Fruit fly (Drosophila melanogaster) whole organism, embryonic: ENCODE results near the gene Alg9.

Experiments
- CG11560 ChIP-seq: fragments of 200-800 bp; sonication (Bioruptor generic); IDR thresholded peaks from 3 replicates; pipeline ENCODE4 v1.3.6; 2022; ENCODE audit warnings: missing biosample characterization, missing genetic modification characterization
- CG11695 ChIP-seq: fragments of 200-800 bp; sonication (Bioruptor generic); IDR thresholded peaks from 3 replicates; pipeline ENCODE4 v1.3.6; 2022; ENCODE audit warnings: missing biosample characterization, missing genetic modification characterization
- CG14667 ChIP-seq: fragments of 200-800 bp; sonication (Bioruptor generic); IDR thresholded peaks from 2 replicates; pipeline ENCODE4 v1.3.6; 2022; ENCODE audit warnings: missing biosample characterization, missing genetic modification characterization
- CG1529 ChIP-seq: fragments of 200-800 bp; sonication (Bioruptor generic); optimal IDR thresholded peaks from 3 replicates; lab custom pipeline; 2018; ENCODE audit warnings: missing biosample characterization, missing genetic modification characterization
- CG16813 ChIP-seq: fragments of 200-800 bp; sonication (Bioruptor generic); IDR thresholded peaks from 3 replicates; pipeline ENCODE4 v1.3.6; 2022; ENCODE audit warnings: missing biosample characterization, missing genetic modification characterization; ENCODE audit not compliant: partially characterized antibody
- CG18476 ChIP-seq: fragments of 200-800 bp; sonication (Bioruptor generic); optimal IDR thresholded peaks from 2 replicates; lab custom pipeline; 2016; ENCODE audit warnings: missing biosample characterization, mild to moderate bottlenecking, missing genetic modification characterization
- CG18619 ChIP-seq: fragments of 200-800 bp; sonication (Bioruptor generic); optimal IDR thresholded peaks from 3 replicates; lab custom pipeline; 2017; ENCODE audit warnings: missing biosample characterization, mild to moderate bottlenecking, missing genetic modification characterization
- CG2712 ChIP-seq: fragments of 200-800 bp; optimal IDR thresholded peaks from 3 replicates; lab custom pipeline; 2019; ENCODE audit warnings: missing biosample characterization, mild to moderate bottlenecking, missing genetic modification characterization, moderate library complexity
- CG30431 ChIP-seq: fragments of 200-800 bp; sonication (Bioruptor generic); optimal IDR thresholded peaks from 2 replicates; lab custom pipeline; 2017; ENCODE audit warnings: missing biosample characterization, missing genetic modification characterization
- CG3838 ChIP-seq: fragments of 200-800 bp; sonication (Bioruptor generic); optimal IDR thresholded peaks from 3 replicates; lab custom pipeline; 2016; ENCODE audit warnings: missing biosample characterization, missing genetic modification characterization
- CG4424 ChIP-seq: fragments of 200-800 bp; sonication (Bioruptor generic); optimal IDR thresholded peaks from 3 replicates; lab custom pipeline; 2016; ENCODE audit warnings: missing biosample characterization, missing genetic modification characterization
- CG4730 ChIP-seq: fragments of 200-800 bp; sonication (Bioruptor generic); IDR thresholded peaks from 2 replicates; pipeline ENCODE4 v1.3.6; 2022; ENCODE audit warnings: missing biosample characterization, missing genetic modification characterization
- CG4820 ChIP-seq: fragments of 200-800 bp; sonication (Bioruptor generic); optimal IDR thresholded peaks from 3 replicates; lab custom pipeline; 2016; ENCODE audit warnings: missing biosample characterization, missing genetic modification characterization
- CG6272 ChIP-seq: fragments of 200-800 bp; sonication (Bioruptor generic); IDR thresholded peaks from 2 replicates; pipeline ENCODE4 v1.3.6; 2022; ENCODE audit warnings: missing biosample characterization, missing genetic modification characterization
- CG6854 ChIP-seq: fragments of 200-800 bp; sonication (Bioruptor generic); optimal IDR thresholded peaks from 3 replicates; lab custom pipeline; 2017; ENCODE audit warnings: missing biosample characterization, mild to moderate bottlenecking, missing genetic modification characterization
- CG7271 ChIP-seq: fragments of 200-800 bp; sonication (Bioruptor generic); optimal IDR thresholded peaks from 2 replicates; lab custom pipeline; 2018; ENCODE audit warnings: missing biosample characterization, mild to moderate bottlenecking, missing genetic modification characterization, moderate library complexity
- CG7556 ChIP-seq: fragments of 200-800 bp; sonication (Bioruptor generic); optimal IDR thresholded peaks from 2 replicates; lab custom pipeline; 2017; ENCODE audit warnings: missing biosample characterization, mild to moderate bottlenecking, missing genetic modification characterization
- CG7786 ChIP-seq: fragments of 200-800 bp; sonication (Bioruptor generic); optimal IDR thresholded peaks from 2 replicates; lab custom pipeline; 2016; ENCODE audit warnings: missing biosample characterization, missing genetic modification characterization
- CG8478 ChIP-seq: fragments of >200 bp; optimal IDR thresholded peaks from 2 replicates; lab custom pipeline; 2018
- Camta ChIP-seq: fragments of 200-800 bp; sonication (Bioruptor generic); optimal IDR thresholded peaks from 2 replicates; lab custom pipeline; 2016; ENCODE audit warnings: missing biosample characterization, missing genetic modification characterization
- Dp ChIP-seq: fragments of 200-800 bp; sonication (Bioruptor generic); optimal IDR thresholded peaks from 2 replicates; lab custom pipeline; 2018; ENCODE audit warnings: missing biosample characterization, mild to moderate bottlenecking, missing genetic modification characterization, moderate library complexity
- HLHmδ ChIP-seq: fragments of 200-800 bp; sonication (Bioruptor generic); optimal IDR thresholded peaks from 2 replicates; lab custom pipeline; 2018; ENCODE audit warnings: missing biosample characterization, mild to moderate bottlenecking, missing genetic modification characterization, moderate library complexity
- Hsf ChIP-seq: fragments of 200-800 bp; sonication (Bioruptor generic); optimal IDR thresholded peaks from 3 replicates; lab custom pipeline; 2016; ENCODE audit warnings: missing biosample characterization, missing genetic modification characterization
- Jarid2 ChIP-seq: fragments of 200-800 bp; sonication (Bioruptor generic); optimal IDR thresholded peaks from 3 replicates; lab custom pipeline; 2017; ENCODE audit warnings: mild to moderate bottlenecking, missing biosample characterization, missing genetic modification reagents, missing genetic modification characterization
- Mad ChIP-seq: fragments of 200-800 bp; sonication (Bioruptor generic); optimal IDR thresholded peaks from 2 replicates; lab custom pipeline; 2016; ENCODE audit warnings: missing biosample characterization, missing genetic modification characterization
- Mrtf ChIP-seq: fragments of 200-800 bp; sonication (Bioruptor generic); IDR thresholded peaks from 3 replicates; pipeline ENCODE4 v1.3.6; 2022; ENCODE audit warnings: missing biosample characterization, missing genetic modification characterization
- NfI ChIP-seq: fragments of 200-800 bp; sonication (Bioruptor generic); optimal IDR thresholded peaks from 3 replicates; lab custom pipeline; 2018; ENCODE audit warnings: missing biosample characterization, mild to moderate bottlenecking, missing genetic modification characterization, moderate library complexity
- Optix ChIP-seq: fragments of 200-800 bp; sonication (Bioruptor generic); IDR thresholded peaks from 3 replicates; pipeline ENCODE4 v1.3.6; 2022; ENCODE audit warnings: missing biosample characterization, missing genetic modification characterization
- Poxn ChIP-seq: fragments of 200-800 bp; sonication (Bioruptor generic); IDR thresholded peaks from 2 replicates; pipeline ENCODE4 v1.3.6; 2022; ENCODE audit warnings: missing biosample characterization, missing genetic modification characterization
- Xrp1 ChIP-seq: fragments of 200-800 bp; sonication (Bioruptor generic); IDR thresholded peaks from 2 replicates; pipeline ENCODE4 v1.3.6; 2022; ENCODE audit warnings: missing biosample characterization, missing genetic modification characterization
- ac ChIP-seq: fragments of 200-800 bp; sonication (Bioruptor generic); optimal IDR thresholded peaks from 3 replicates; lab custom pipeline; 2017; ENCODE audit warnings: missing biosample characterization, mild to moderate bottlenecking, missing genetic modification characterization
- al ChIP-seq: fragments of 200-800 bp; sonication (Bioruptor generic); IDR thresholded peaks from 2 replicates; pipeline ENCODE4 v1.3.6; 2022; ENCODE audit warnings: missing biosample characterization, missing genetic modification characterization
- bcd ChIP-seq: fragments of 200-800 bp; sonication (Bioruptor generic); optimal IDR thresholded peaks from 2 replicates; lab custom pipeline; 2017; ENCODE audit warnings: missing biosample characterization, mild to moderate bottlenecking, missing genetic modification characterization
- chn ChIP-seq: fragments of 200-800 bp; sonication (Bioruptor generic); optimal IDR thresholded peaks from 2 replicates; lab custom pipeline; 2016; ENCODE audit warnings: missing biosample characterization, missing genetic modification characterization
- crc ChIP-seq: fragments of 200-800 bp; sonication (Bioruptor generic); optimal IDR thresholded peaks from 2 replicates; lab custom pipeline; 2016; ENCODE audit warnings: missing biosample characterization, missing genetic modification characterization
- crp ChIP-seq, 2 experiments: fragments of 200-800 bp; sonication (Bioruptor generic); optimal IDR thresholded peaks; 2 replicates in 1 of 2; 3 replicates in 1 of 2; lab custom pipeline; 2017; ENCODE audit warnings: missing biosample characterization in 2 of 2, missing genetic modification characterization in 2 of 2, mild to moderate bottlenecking in 1 of 2, moderate library complexity in 1 of 2
- dati ChIP-seq: fragments of 200-800 bp; sonication (Bioruptor generic); IDR thresholded peaks from 2 replicates; pipeline ENCODE4 v1.3.6; 2022; ENCODE audit warnings: missing biosample characterization, missing genetic modification characterization
- dm ChIP-seq: fragments of 200-800 bp; sonication (Bioruptor generic); optimal IDR thresholded peaks from 3 replicates; lab custom pipeline; 2016; ENCODE audit warnings: missing biosample characterization, missing genetic modification characterization
- en ChIP-seq: fragments of 200-800 bp; sonication (Bioruptor generic); optimal IDR thresholded peaks from 2 replicates; lab custom pipeline; 2016; ENCODE audit warnings: missing biosample characterization, missing genetic modification characterization
- fd3F ChIP-seq: fragments of 200-800 bp; sonication (Bioruptor generic); optimal IDR thresholded peaks from 2 replicates; lab custom pipeline; 2018; ENCODE audit warnings: missing biosample characterization, mild to moderate bottlenecking, missing genetic modification characterization, moderate library complexity
- fru ChIP-seq: fragments of >200 bp; optimal IDR thresholded peaks from 2 replicates; lab custom pipeline; 2017
- kay ChIP-seq: fragments of 200-800 bp; sonication (Bioruptor generic); optimal IDR thresholded peaks from 2 replicates; lab custom pipeline; 2016; ENCODE audit warnings: missing biosample characterization, missing genetic modification characterization
- knrl ChIP-seq: fragments of 200-800 bp; sonication (Bioruptor generic); IDR thresholded peaks from 3 replicates; pipeline ENCODE4 v1.3.6; 2022; ENCODE audit warnings: missing biosample characterization, missing genetic modification characterization; ENCODE audit not compliant: partially characterized antibody
- mirr ChIP-seq: fragments of 200-800 bp; sonication (Bioruptor generic); optimal IDR thresholded peaks from 3 replicates; lab custom pipeline; 2018; ENCODE audit warnings: missing biosample characterization, mild to moderate bottlenecking, missing genetic modification characterization
- odd ChIP-seq: fragments of 200-800 bp; sonication (Bioruptor generic); optimal IDR thresholded peaks from 2 replicates; lab custom pipeline; 2017; ENCODE audit warnings: missing biosample characterization, mild to moderate bottlenecking, missing genetic modification characterization
- onecut ChIP-seq: fragments of 200-800 bp; sonication (Bioruptor generic); IDR thresholded peaks from 2 replicates; pipeline ENCODE4 v1.3.6; 2022; ENCODE audit warnings: missing biosample characterization, missing genetic modification characterization
- peb ChIP-seq: fragments of 200-800 bp; sonication (Bioruptor generic); IDR thresholded peaks from 2 replicates; pipeline ENCODE4 v1.3.6; 2022; ENCODE audit warnings: missing biosample characterization, missing genetic modification characterization
- phol ChIP-seq: fragments of 200-800 bp; sonication (Bioruptor generic); optimal IDR thresholded peaks from 3 replicates; lab custom pipeline; 2018; ENCODE audit warnings: missing biosample characterization, mild to moderate bottlenecking, missing genetic modification characterization, moderate library complexity
- psq ChIP-seq: fragments of 200-800 bp; sonication (Bioruptor generic); optimal IDR thresholded peaks from 2 replicates; lab custom pipeline; 2017; ENCODE audit warnings: missing biosample characterization, missing genetic modification characterization
- slp2 ChIP-seq: fragments of 200-800 bp; sonication (Bioruptor generic); optimal IDR thresholded peaks from 2 replicates; lab custom pipeline; 2016; ENCODE audit warnings: missing biosample characterization, missing genetic modification characterization
- zen2 ChIP-seq: fragments of 200-800 bp; sonication (Bioruptor generic); IDR thresholded peaks from 3 replicates; pipeline ENCODE4 v1.3.6; 2022; ENCODE audit warnings: missing biosample characterization, missing genetic modification characterization; ENCODE audit not compliant: partially characterized antibody

The Alg9 gene

dm6 chr3R:25258628-25259240, 37.3 kb downstream of the Alg9 start, which contains the start of gene CG11857 (continued):
- peak; percentile 99 for TF ChIP-seq al
- peak; percentile 84 for TF ChIP-seq Jarid2
- TF ChIP-seq psq (GFP tag; lab: Kevin White, UChicago), result peak; percentile 93
- TF ChIP-seq odd (GFP tag; lab: Kevin White, UChicago), result peak; percentile 89
- peak; percentile 97 for TF ChIP-seq CG18619 (GFP tag; lab: Kevin White, UChicago)
- TF ChIP-seq HLHmδ (GFP tag; lab: Kevin White, UChicago), result peak; percentile 12
- peak in 1 of 2 experiments; percentile 72 for TF ChIP-seq crp (GFP tag; optimal IDR thresholded peaks at IDR 0.05; lab: Kevin White, UChicago)
- peak; percentile 98 for TF ChIP-seq fd3F (GFP tag; lab: Kevin White, UChicago)
- TF ChIP-seq CG7556 (GFP tag; lab: Kevin White, UChicago), result peak; percentile 96
- TF ChIP-seq CG14667 (GFP tag; lab: Robert Waterston, UW), result peak; percentile 99
- peak; percentile 98 for TF ChIP-seq peb (GFP tag; lab: Robert Waterston, UW)
- TF ChIP-seq CG4424 (GFP tag; lab: Kevin White, UChicago), result peak; percentile 98
- peak; percentile 95 for TF ChIP-seq CG7271 (tag; lab: Kevin White, UChicago)
- TF ChIP-seq CG8478, result no peak
- peak; percentile 99 for TF ChIP-seq Hsf (GFP tag; lab: Kevin White, UChicago)
- peak; percentile 98 for TF ChIP-seq phol (tag; lab: Kevin White, UChicago)
- TF ChIP-seq CG16813 (GFP tag; lab: Robert Waterston, UW), result peak; percentile 100
- TF ChIP-seq CG1529 (GFP tag; lab: Kevin White, UChicago), result peak; percentile 94
- TF ChIP-seq slp2 (GFP tag; lab: Kevin White, UChicago), result peak; percentile 96
- TF ChIP-seq CG3838 (GFP tag; lab: Kevin White, UChicago), result peak; percentile 95
- TF ChIP-seq CG30431, result peak; percentile 97
- peak; percentile 93 for TF ChIP-seq onecut (GFP tag; lab: Robert Waterston, UW)
- TF ChIP-seq CG6854 (GFP tag; lab: Kevin White, UChicago), result peak; percentile 88
- peak; percentile 98 for TF ChIP-seq CG7786 (GFP tag; lab: Kevin White, UChicago)
- TF ChIP-seq NfI (GFP tag; lab: Kevin White, UChicago), result peak; percentile 98
- peak; percentile 99 for TF ChIP-seq Optix (GFP tag; lab: Robert Waterston, UW)
- peak; percentile 96 for TF ChIP-seq CG11695 (GFP tag; lab: Robert Waterston, UW)
- peak; percentile 98 for TF ChIP-seq Camta (GFP tag; lab: Kevin White, UChicago)
- TF ChIP-seq CG18476 (GFP tag; lab: Kevin White, UChicago), result peak; percentile 97
- TF ChIP-seq mirr (GFP tag; lab: Kevin White, UChicago), result peak; percentile 95
- TF ChIP-seq Mad, result peak; percentile 98
- no peak for TF ChIP-seq fru (lab: Kevin White, UChicago)
- peak; percentile 97 for TF ChIP-seq bcd (GFP tag; lab: Kevin White, UChicago)
- peak; percentile 95 for TF ChIP-seq crc (GFP tag; lab: Kevin White, UChicago)
- peak; percentile 93 for TF ChIP-seq dm (GFP tag; lab: Kevin White, UChicago)
- peak; percentile 65 for TF ChIP-seq Dp (GFP tag; lab: Kevin White, UChicago)
- TF ChIP-seq CG11560 (tag; lab: Robert Waterston, UW), result peak; percentile 93
- peak; percentile 98 for TF ChIP-seq chn
- peak; percentile 99 for TF ChIP-seq Mrtf (GFP tag; lab: Robert Waterston, UW)
- peak; percentile 99 for TF ChIP-seq zen2
- TF ChIP-seq Xrp1, result peak; percentile 99
- TF ChIP-seq en (GFP tag; lab: Kevin White, UChicago), result peak; percentile 90
- peak; percentile 100 for TF ChIP-seq knrl (GFP tag; lab: Robert Waterston, UW)
- peak; percentile 99 for TF ChIP-seq CG4730 (GFP tag; lab: Robert Waterston, UW)
- TF ChIP-seq CG4820 (GFP tag; lab: Kevin White, UChicago), result peak; percentile 97
- TF ChIP-seq kay (GFP tag; lab: Kevin White, UChicago), result peak; percentile 98
- peak; percentile 97 for TF ChIP-seq Poxn
- peak; percentile 99 for TF ChIP-seq CG6272
- TF ChIP-seq dati (GFP tag; lab: Robert Waterston, UW), result peak; percentile 95
- peak; percentile 98 for TF ChIP-seq CG2712 (tag; lab: Kevin White, UChicago)
- peak; percentile 89 for TF ChIP-seq ac (GFP tag; lab: Kevin White, UChicago)
